Worm (Caenorhabditis elegans) whole organism, L4 larva: ENCODE results near the gene sec-16A.1.
A peak's percentile ranks its signal among the peaks of the same experiment; 100 is the strongest.

Source experiments
- F26F4.8 ChIP-seq: fragments of 200-800 bp; sonication (Bioruptor generic); conservative IDR thresholded peaks from 2 replicates; pipeline ENCODE4 v1.3.6; 2022; ENCODE audit warnings: missing genetic modification characterization, missing compliant biosample characterization
- Y105C5A.15 ChIP-seq: fragments of 200-800 bp; sonication (Bioruptor generic); IDR thresholded peaks from 2 replicates; pipeline ENCODE4 v1.3.6; 2022; ENCODE audit warnings: missing genetic modification characterization, missing compliant biosample characterization
- Y5F2A.4 ChIP-seq: fragments of 200-800 bp; sonication (Bioruptor generic); optimal IDR thresholded peaks from 2 replicates; lab custom pipeline; 2018; ENCODE audit warnings: mild to moderate bottlenecking, missing genetic modification characterization, missing compliant biosample characterization
- ZK337.2 ChIP-seq: fragments of 200-800 bp; sonication (Bioruptor generic); IDR thresholded peaks from 2 replicates; pipeline ENCODE4 v1.3.6; 2022; ENCODE audit warnings: missing genetic modification reagents, missing genetic modification characterization, missing compliant biosample characterization
- aha-1 ChIP-seq: fragments of 150-350 bp; peaks from one replicate; lab custom pipeline; 2014; ENCODE audit warnings: missing biosample characterization, missing genetic modification characterization
- ceh-32 ChIP-seq: sonication (generic microtip); optimal IDR thresholded peaks from 2 replicates; lab custom pipeline; 2016; ENCODE audit warnings: mild to moderate bottlenecking, missing genetic modification characterization, missing compliant biosample characterization; ENCODE audit not compliant: poor library complexity
- ceh-82 ChIP-seq: sonication (generic microtip); optimal IDR thresholded peaks from 2 replicates; lab custom pipeline; 2017; ENCODE audit warnings: missing biosample characterization, missing genetic modification characterization
- cey-2 ChIP-seq: sonication (generic microtip); optimal IDR thresholded peaks from 3 replicates; lab custom pipeline; 2017; ENCODE audit warnings: missing genetic modification characterization, mild to moderate bottlenecking, missing compliant biosample characterization, antibody characterized with exemption, borderline replicate concordance; ENCODE audit not compliant: insufficient read depth
- daf-19 ChIP-seq: fragments of 200-800 bp; sonication (Bioruptor generic); conservative IDR thresholded peaks from 2 replicates; pipeline ENCODE4 v1.3.6; 2022; ENCODE audit warnings: missing genetic modification characterization, missing compliant biosample characterization
- daf-8 ChIP-seq: fragments of 200-800 bp; sonication (Bioruptor generic); IDR thresholded peaks from 2 replicates; pipeline ENCODE4 v1.3.6; 2022; ENCODE audit warnings: missing genetic modification characterization, missing compliant biosample characterization
- dmd-9 ChIP-seq: fragments of 200-800 bp; sonication (Bioruptor generic); IDR thresholded peaks from 2 replicates; pipeline ENCODE4 v1.3.6; 2022; ENCODE audit warnings: missing genetic modification reagents, missing genetic modification characterization, missing compliant biosample characterization
- dpl-1 ChIP-seq: fragments of 150-350 bp; optimal IDR thresholded peaks from 2 replicates; lab custom pipeline; 2014; ENCODE audit warnings: missing biosample characterization, missing genetic modification reagents, missing genetic modification characterization
- duxl-1 ChIP-seq: sonication (generic microtip); optimal IDR thresholded peaks from 2 replicates; lab custom pipeline; 2016; ENCODE audit warnings: mild to moderate bottlenecking, missing genetic modification characterization, moderate library complexity, missing compliant biosample characterization; ENCODE audit not compliant: poor library complexity
- dve-1 ChIP-seq: sonication (generic microtip); optimal IDR thresholded peaks from 2 replicates; lab custom pipeline; 2017; ENCODE audit warnings: antibody characterized with exemption, mild to moderate bottlenecking, missing genetic modification characterization, missing compliant biosample characterization; ENCODE audit not compliant: insufficient read depth
- fkh-10 ChIP-seq: fragments of 150-350 bp; optimal IDR thresholded peaks from 2 replicates; lab custom pipeline; 2014; ENCODE audit warnings: missing biosample characterization, missing genetic modification reagents, missing genetic modification characterization
- gei-8 ChIP-seq: fragments of 200-800 bp; sonication (Bioruptor generic); optimal IDR thresholded peaks from 2 replicates; lab custom pipeline; 2018; ENCODE audit warnings: mild to moderate bottlenecking, missing genetic modification characterization, missing compliant biosample characterization
- hif-1 ChIP-seq, 2 experiments: sonication (generic microtip); optimal IDR thresholded peaks; 2 replicates each; lab custom pipeline; 2016 to 2017; ENCODE audit warnings: missing compliant biosample characterization in 2 of 2, missing genetic modification characterization in 2 of 2, missing genetic modification reagents in 2 of 2, missing genotype in 2 of 2, mild to moderate bottlenecking in 1 of 2
- hlh-30 ChIP-seq: sonication (generic microtip); optimal IDR thresholded peaks from 2 replicates; lab custom pipeline; 2017; ENCODE audit warnings: antibody characterized with exemption, mild to moderate bottlenecking, missing genetic modification characterization, missing compliant biosample characterization; ENCODE audit not compliant: insufficient read depth
- lin-1 ChIP-seq: fragments of 200-800 bp; sonication (Bioruptor generic); IDR thresholded peaks from 2 replicates; pipeline ENCODE4 v1.3.6; 2022; ENCODE audit warnings: missing genetic modification reagents, missing genetic modification characterization, missing compliant biosample characterization
- lin-13 ChIP-seq: fragments of 150-350 bp; optimal IDR thresholded peaks from 2 replicates; lab custom pipeline; 2014; ENCODE audit warnings: missing biosample characterization, missing genetic modification reagents, missing genetic modification characterization
- lin-29 ChIP-seq: fragments of 200-800 bp; sonication (Bioruptor generic); IDR thresholded peaks from 2 replicates; pipeline ENCODE4 v1.3.6; 2022; ENCODE audit warnings: missing genetic modification reagents, missing genetic modification characterization, missing compliant biosample characterization
- madf-5 ChIP-seq, 2 experiments: fragments of 200-800 bp; sonication (Bioruptor generic); IDR thresholded peaks; 2 replicates each; pipeline ENCODE4 v1.3.6; 2022; ENCODE audit warnings: missing compliant biosample characterization in 2 of 2, missing genetic modification characterization in 2 of 2
- madf-9 ChIP-seq: fragments of 200-800 bp; sonication (Bioruptor generic); conservative IDR thresholded peaks from 2 replicates; pipeline ENCODE4 v1.3.6; 2022; ENCODE audit warnings: missing genetic modification reagents, missing genetic modification characterization, missing compliant biosample characterization
- mdl-1 ChIP-seq, 2 experiments: fragments of 150-350 bp in 1 of 2; sonication (generic microtip) in 1 of 2; optimal IDR thresholded peaks; 2 replicates each; lab custom pipeline; 2014 to 2017; ENCODE audit warnings: missing biosample characterization in 2 of 2, missing genetic modification characterization in 2 of 2
- mdt-29 ChIP-seq: fragments of 200-800 bp; sonication (Bioruptor generic); IDR thresholded peaks from 2 replicates; pipeline ENCODE4 v1.3.6; 2022; ENCODE audit warnings: missing genetic modification reagents, missing genetic modification characterization, missing compliant biosample characterization
- mep-1 ChIP-seq: fragments of 150-350 bp; sonication (generic microtip); optimal IDR thresholded peaks from 3 replicates; lab custom pipeline; 2014; ENCODE audit warnings: missing biosample characterization, missing genetic modification characterization
- mxl-3 ChIP-seq: fragments of 200-800 bp; sonication (Bioruptor generic); optimal IDR thresholded peaks from 2 replicates; lab custom pipeline; 2018; ENCODE audit warnings: mild to moderate bottlenecking, missing genetic modification characterization, missing compliant biosample characterization
- nhr-11 ChIP-seq: fragments of 150-350 bp; optimal IDR thresholded peaks from 2 replicates; lab custom pipeline; 2014; ENCODE audit warnings: missing biosample characterization, missing genetic modification characterization
- nhr-25 ChIP-seq: sonication (generic microtip); optimal IDR thresholded peaks from 2 replicates; lab custom pipeline; 2017; ENCODE audit warnings: missing genetic modification characterization, mild to moderate bottlenecking, missing compliant biosample characterization, antibody characterized with exemption, moderate library complexity, borderline replicate concordance; ENCODE audit not compliant: insufficient read depth
- nhr-28 ChIP-seq: fragments of 150-350 bp; optimal IDR thresholded peaks from 2 replicates; lab custom pipeline; 2014; ENCODE audit warnings: missing biosample characterization, missing genetic modification characterization
- nhr-41 ChIP-seq: fragments of 200-800 bp; sonication (Bioruptor generic); IDR thresholded peaks from 2 replicates; pipeline ENCODE4 v1.3.6; 2022; ENCODE audit warnings: missing genetic modification reagents, missing genetic modification characterization, missing compliant biosample characterization
- nhr-42 ChIP-seq: fragments of 200-800 bp; sonication (Bioruptor generic); IDR thresholded peaks from 2 replicates; pipeline ENCODE4 v1.3.6; 2022; ENCODE audit warnings: missing genetic modification characterization, missing compliant biosample characterization
- nhr-6 ChIP-seq: fragments of 150-350 bp; optimal IDR thresholded peaks from 2 replicates; lab custom pipeline; 2014; ENCODE audit warnings: missing biosample characterization, missing genetic modification characterization
- nhr-77 ChIP-seq: fragments of 150-350 bp; optimal IDR thresholded peaks from 2 replicates; lab custom pipeline; 2014; ENCODE audit warnings: missing biosample characterization, missing genetic modification characterization
- pha-4 ChIP-seq, 2 experiments: fragments of 150-350 bp in 1 of 2; fragments of 200-800 bp in 1 of 2; sonication (Bioruptor generic) in 1 of 2; IDR thresholded peaks in 1 of 2; optimal IDR thresholded peaks in 1 of 2; 2 replicates each; pipeline versions ENCODE4 v1.3.6 to Lab custom; 2014 to 2022; ENCODE audit warnings: missing genetic modification characterization in 2 of 2, missing genetic modification reagents in 2 of 2, missing biosample characterization in 1 of 2, missing compliant biosample characterization in 1 of 2
- rbr-2 ChIP-seq: sonication (generic microtip); optimal IDR thresholded peaks from 2 replicates; lab custom pipeline; 2016; ENCODE audit warnings: missing genotype, missing genetic modification characterization, missing compliant biosample characterization
- saeg-2 ChIP-seq: fragments of 200-800 bp; sonication (Bioruptor generic); IDR thresholded peaks from 2 replicates; pipeline ENCODE4 v1.3.6; 2022; ENCODE audit warnings: missing genetic modification reagents, missing genetic modification characterization, missing compliant biosample characterization
- set-16 ChIP-seq: fragments of 200-800 bp; sonication (Bioruptor generic); IDR thresholded peaks from 2 replicates; pipeline ENCODE4 v1.3.6; 2022; ENCODE audit warnings: missing genetic modification reagents, missing genetic modification characterization, missing compliant biosample characterization
- skn-1 ChIP-seq: fragments of 150-350 bp; optimal IDR thresholded peaks from 2 replicates; lab custom pipeline; 2014; ENCODE audit warnings: missing biosample characterization, missing genetic modification characterization
- snpc-1.2 ChIP-seq: fragments of 200-800 bp; sonication (Bioruptor generic); IDR thresholded peaks from 2 replicates; pipeline ENCODE4 v1.3.6; 2022; ENCODE audit warnings: missing genetic modification reagents, missing genetic modification characterization, missing compliant biosample characterization
- spr-1 ChIP-seq: sonication (generic microtip); optimal IDR thresholded peaks from 2 replicates; lab custom pipeline; 2016; ENCODE audit warnings: mild to moderate bottlenecking, missing genetic modification characterization, missing compliant biosample characterization
- spr-3 ChIP-seq: fragments of 200-800 bp; sonication (Bioruptor generic); optimal IDR thresholded peaks from 2 replicates; lab custom pipeline; 2018; ENCODE audit warnings: mild to moderate bottlenecking, missing genetic modification characterization, missing compliant biosample characterization
- tag-97 ChIP-seq: fragments of 200-800 bp; sonication (Bioruptor generic); IDR thresholded peaks from 2 replicates; pipeline ENCODE4 v1.3.6; 2022; ENCODE audit warnings: missing genetic modification characterization, missing compliant biosample characterization
- zip-11 ChIP-seq: fragments of 200-800 bp; sonication (Bioruptor generic); IDR thresholded peaks from 2 replicates; pipeline ENCODE4 v1.3.6; 2022; ENCODE audit warnings: missing genetic modification characterization, missing compliant biosample characterization
- ztf-7 ChIP-seq: fragments of 150-350 bp; optimal IDR thresholded peaks from 2 replicates; lab custom pipeline; 2014; ENCODE audit warnings: missing biosample characterization, missing genetic modification characterization

Gene sec-16A.1

DNA sequence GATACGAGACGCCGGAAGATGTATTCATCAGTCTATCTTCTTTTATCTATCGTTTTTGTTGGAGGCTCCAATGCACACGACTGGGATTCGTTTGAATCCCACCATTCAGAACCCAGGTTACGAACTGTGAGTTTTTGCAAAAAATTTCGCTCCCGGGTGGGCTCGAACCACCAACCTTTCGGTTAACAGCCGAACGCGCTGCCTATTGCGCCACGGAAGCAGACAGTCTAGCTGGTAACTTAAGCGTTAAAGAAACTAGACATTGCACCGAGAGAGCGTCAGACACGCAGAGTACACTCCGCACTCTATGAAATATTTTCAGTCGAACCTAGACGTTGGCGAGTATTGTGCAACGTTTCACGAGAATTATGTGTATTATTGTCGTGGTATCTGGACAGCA is 21.6 kb upstream of the sec-16A.1 start (continued):
- TF ChIP-seq duxl-1 (tag; lab: Kevin White, UChicago) (peak; percentile 49), skn-1 (tag; lab: Kevin White, UChicago) (no peak), cey-2 (tag; lab: Kevin White, UChicago) (no peak), set-16 (peak; percentile 20; the same call in 1 of the 2 replicates), nhr-77 (tag; lab: Kevin White, UChicago) (no peak), Y105C5A.15 (GFP tag; lab: Robert Waterston, UW) (peak; percentile 77; the same call in 1 of the 2 replicates), pha-4 (GFP tag; IDR thresholded peaks at IDR 0.05; lab: Robert Waterston, UW) (no peak), pha-4 (tag; optimal IDR thresholded peaks at IDR 0.05; lab: Kevin White, UChicago) (no peak), daf-8 (GFP tag; lab: Robert Waterston, UW) (no peak), nhr-41 (GFP tag; lab: Robert Waterston, UW) (0 out of 2 replicates have a peak, but pooled peaks have one; percentile 44), lin-29 (GFP tag; lab: Robert Waterston, UW) (0 out of 2 replicates have a peak, but pooled peaks have one; percentile 56), hif-1 (tag; optimal IDR thresholded peaks at IDR 0.05; lab: Kevin White, UChicago) (peak in 1 of 2 experiments; percentile 54), snpc-1.2 (GFP tag; lab: Robert Waterston, UW) (peak; percentile 73), nhr-6 (tag; lab: Kevin White, UChicago) (no peak), madf-9 (GFP tag; lab: Robert Waterston, UW) (peak; percentile 65), dmd-9 (peak; percentile 67), nhr-28 (tag; lab: Kevin White, UChicago) (peak; percentile 17), zip-11 (GFP tag; lab: Robert Waterston, UW) (0 out of 2 replicates have a peak, but pooled peaks have one; percentile 25), rbr-2 (tag; lab: Kevin White, UChicago) (peak; percentile 38), spr-1 (tag; lab: Kevin White, UChicago) (peak; percentile 41), gei-8 (peak; percentile 52), nhr-42 (GFP tag; lab: Robert Waterston, UW) (no peak), saeg-2 (GFP tag; lab: Robert Waterston, UW) (0 out of 2 replicates have a peak, but pooled peaks have one; percentile 69), nhr-11 (tag; lab: Kevin White, UChicago) (peak; percentile 23), F26F4.8 (GFP tag; lab: Robert Waterston, UW) (peak; percentile 75), aha-1 (tag; lab: Kevin White, UChicago) (peak; percentile 94), nhr-25 (tag; lab: Kevin White, UChicago) (no peak), ceh-32 (no peak), fkh-10 (GFP tag; lab: Kevin White, UChicago) (no peak), spr-3 (no peak), mdt-29 (GFP tag; lab: Robert Waterston, UW) (peak; percentile 54), mep-1 (tag; lab: Kevin White, UChicago) (no peak), mdl-1 (tag; optimal IDR thresholded peaks at IDR 0.05; lab: Kevin White, UChicago) (peak in 1 of 2 experiments; percentile 15), lin-13 (GFP tag; lab: Kevin White, UChicago) (peak; percentile 30), tag-97 (no peak), ztf-7 (tag; lab: Kevin White, UChicago) (no peak), ceh-82 (tag; lab: Kevin White, UChicago) (no peak), daf-19 (GFP tag; lab: Robert Waterston, UW) (peak; percentile 67; the same call in 1 of the 2 replicates)
- TF ChIP-seq, all 104 proteins: peak for 55

DNA sequence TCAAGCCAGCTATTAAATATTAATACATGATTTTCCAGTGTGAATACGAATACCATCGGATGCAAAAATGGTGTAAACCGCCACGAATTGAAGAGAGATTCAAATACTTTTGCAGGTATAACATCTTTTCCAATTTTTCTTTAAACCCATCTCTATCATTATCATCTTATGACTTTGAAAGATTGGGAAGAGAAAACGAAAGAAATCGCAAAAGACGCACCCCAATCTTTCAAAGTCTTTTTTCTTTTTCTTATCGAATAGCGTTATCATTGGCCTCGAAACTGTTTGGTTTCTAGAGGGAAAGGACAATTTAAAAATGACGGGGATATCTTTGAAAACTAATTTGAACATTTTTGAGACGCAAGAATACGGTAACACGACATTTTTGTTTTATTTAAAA is 20.0 kb upstream of the sec-16A.1 start:
- TF ChIP-seq ZK337.2 (GFP tag; lab: Robert Waterston, UW) (no peak), hlh-30 (tag; lab: Kevin White, UChicago) (peak; percentile 9), Y5F2A.4 (GFP tag; lab: Kevin White, UChicago) (no peak), mxl-3 (GFP tag; lab: Kevin White, UChicago) (no peak), ztf-7 (tag; lab: Kevin White, UChicago) (no peak), mdt-29 (GFP tag; lab: Robert Waterston, UW) (no peak), lin-1 (GFP tag; lab: Robert Waterston, UW) (no peak), rbr-2 (tag; lab: Kevin White, UChicago) (no peak), dpl-1 (GFP tag; lab: Kevin White, UChicago) (no peak), dve-1 (tag; lab: Kevin White, UChicago) (peak; percentile 15), madf-5 (GFP tag; IDR thresholded peaks at IDR 0.05; lab: Robert Waterston, UW) (no peak)
